Worm (Caenorhabditis elegans): Measurements from ENCODE around the gene ins-14.

DNA sequence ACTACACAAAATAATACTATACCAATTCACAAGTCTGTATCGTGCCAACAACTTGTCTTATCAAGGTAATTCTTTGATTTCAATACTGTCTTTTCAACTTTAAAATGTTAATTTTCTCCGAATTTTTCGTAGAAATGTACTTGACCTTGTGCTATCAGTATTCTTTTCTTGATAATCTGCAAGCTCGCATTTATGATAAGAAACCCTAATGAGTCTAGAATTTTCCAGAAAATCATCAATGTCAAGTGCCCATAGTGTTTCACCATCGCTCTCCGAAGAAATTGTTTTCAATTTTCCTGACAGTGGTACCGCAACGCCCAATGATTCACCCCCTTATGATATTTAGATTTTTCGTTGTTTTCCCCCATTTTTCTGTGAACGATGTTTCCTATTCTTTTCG lies 35.6 kb upstream of the ins-14 start:
- TF ChIP-seq nfya-1 (tag; optimal IDR thresholded peaks at IDR 0.05; ENCODE audit: borderline replicate concordance, insufficient read depth) = no peak
- TF ChIP-seq pbrm-1 (GFP tag; IDR thresholded peaks at IDR 0.05) = no peak
